Worm (Caenorhabditis elegans) whole organism, midembryonic: ENCODE results near the gene C35B8.3.

ENCODE experiments used
- T22C8.4 ChIP-seq: fragments of 200-800 bp; sonication (Bioruptor generic); IDR thresholded peaks from 2 replicates; pipeline ENCODE4 v1.3.6; 2022; ENCODE audit warnings: missing genetic modification characterization, missing compliant biosample characterization
- cog-1 ChIP-seq: sonication (generic microtip); optimal IDR thresholded peaks from 2 replicates; lab custom pipeline; 2016; ENCODE audit warnings: missing genetic modification characterization, missing compliant biosample characterization
- flt-1 ChIP-seq: fragments of 200-800 bp; sonication (Bioruptor generic); IDR thresholded peaks from 2 replicates; pipeline ENCODE4 v1.3.6; 2022; ENCODE audit warnings: missing genetic modification characterization, missing compliant biosample characterization
- klf-2 ChIP-seq: fragments of 200-800 bp; sonication (Bioruptor generic); conservative IDR thresholded peaks from 2 replicates; pipeline ENCODE4 v1.3.6; 2022; ENCODE audit warnings: missing genetic modification reagents, missing genetic modification characterization, missing compliant biosample characterization
- med-1 ChIP-seq: sonication (generic microtip); optimal IDR thresholded peaks from 2 replicates; lab custom pipeline; 2017; ENCODE audit warnings: missing genetic modification characterization, mild to moderate bottlenecking, missing compliant biosample characterization, antibody characterized with exemption, missing genetic modification reagents; ENCODE audit not compliant: insufficient read depth
- ref-1 ChIP-seq: fragments of 200-800 bp; sonication (Bioruptor generic); conservative IDR thresholded peaks from 2 replicates; pipeline ENCODE4 v1.3.6; 2022; ENCODE audit warnings: missing genetic modification reagents, missing genetic modification characterization, missing compliant biosample characterization
- tab-1 ChIP-seq: fragments of 200-800 bp; sonication (Bioruptor generic); IDR thresholded peaks from 2 replicates; pipeline ENCODE4 v1.3.6; 2022; ENCODE audit warnings: missing genetic modification characterization, missing compliant biosample characterization
- ztf-23 ChIP-seq: fragments of 200-800 bp; sonication (Bioruptor generic); IDR thresholded peaks from 2 replicates; pipeline ENCODE4 v1.3.6; 2022; ENCODE audit warnings: missing genetic modification reagents, missing genetic modification characterization, missing compliant biosample characterization
- ztf-29 ChIP-seq: fragments of 200-800 bp; sonication (Bioruptor generic); IDR thresholded peaks from 2 replicates; pipeline ENCODE4 v1.3.6; 2022; ENCODE audit warnings: missing genetic modification reagents, missing genetic modification characterization, missing compliant biosample characterization

The C35B8.3 gene

ce11 chrX:9238692-9239091 lies 25.0 kb downstream of the C35B8.3 start:
- TF ChIP-seq tab-1 (GFP tag; lab: Robert Waterston, UW) (no peak), cog-1 (tag; lab: Kevin White, UChicago) (no peak), ztf-23 (GFP tag; lab: Robert Waterston, UW) (no peak), klf-2 (no peak), flt-1 (no peak; the same call in 1 of the 2 replicates), ref-1 (no peak), T22C8.4 (no peak), med-1 (GFP tag; lab: Kevin White, UChicago) (no peak), ztf-29 (no peak)

ce11 chrX:9242123-9242522 lies 28.4 kb downstream of the C35B8.3 start, which contains the start of gene lgc-4:
lgc-4 (minus strand) TSS chrX:9242223.
- TF ChIP-seq ztf-29 (no peak), tab-1 (GFP tag; lab: Robert Waterston, UW) (no peak), med-1 (GFP tag; lab: Kevin White, UChicago) (no peak)

ce11 chrX:9243257-9243656 lies 29.5 kb downstream of the C35B8.3 start, which contains the start of gene gpa-12:
gpa-12 (plus strand) TSS chrX:9243557.
- TF ChIP-seq med-1 (GFP tag; lab: Kevin White, UChicago): no peak
- no peak for TF ChIP-seq ztf-23 (GFP tag; lab: Robert Waterston, UW)
- TF ChIP-seq cog-1 (tag; lab: Kevin White, UChicago): no peak
- TF ChIP-seq klf-2: no peak
- TF ChIP-seq flt-1: no peak
- TF ChIP-seq ref-1: no peak
- TF ChIP-seq ztf-29: no peak
- no peak for TF ChIP-seq tab-1 (GFP tag; lab: Robert Waterston, UW)
- TF ChIP-seq T22C8.4: no peak

- TF ChIP-seq flt-1: no peak
- TF ChIP-seq T22C8.4: no peak
- TF ChIP-seq ztf-23 (GFP tag; lab: Robert Waterston, UW): no peak
Observed at ce11 chrX:9246625-9247024, 32.9 kb downstream of the C35B8.3 start.

- TF ChIP-seq cog-1 (tag; lab: Kevin White, UChicago) (no peak), ztf-29 (no peak), med-1 (GFP tag; lab: Kevin White, UChicago) (no peak), ztf-23 (GFP tag; lab: Robert Waterston, UW) (no peak), ref-1 (no peak), tab-1 (GFP tag; lab: Robert Waterston, UW) (no peak), T22C8.4 (no peak), klf-2 (no peak), flt-1 (no peak)
Observed at ce11 chrX:9248083-9248805, 34.5 kb downstream of the C35B8.3 start.

- TF ChIP-seq ztf-29: no peak
- TF ChIP-seq cog-1 (tag; lab: Kevin White, UChicago): no peak
- no peak for TF ChIP-seq med-1 (GFP tag; lab: Kevin White, UChicago)
- no peak for TF ChIP-seq tab-1 (GFP tag; lab: Robert Waterston, UW)
- no peak for TF ChIP-seq ztf-23 (GFP tag; lab: Robert Waterston, UW)
- TF ChIP-seq klf-2: no peak
- TF ChIP-seq ref-1: no peak
- no peak for TF ChIP-seq flt-1
- TF ChIP-seq T22C8.4: no peak
Observed at ce11 chrX:9251488-9251887, 37.8 kb downstream of the C35B8.3 start, which contains the start of gene pes-8. pes-8 (plus strand) TSS chrX:9251788.

ce11 chrX:9255993-9256392 lies 42.3 kb downstream of the C35B8.3 start:
- TF ChIP-seq tab-1 (GFP tag; lab: Robert Waterston, UW): no peak
- no peak for TF ChIP-seq ztf-29
- no peak for TF ChIP-seq cog-1 (tag; lab: Kevin White, UChicago)
- no peak for TF ChIP-seq med-1 (GFP tag; lab: Kevin White, UChicago)
- no peak for TF ChIP-seq klf-2
- no peak for TF ChIP-seq flt-1
- no peak for TF ChIP-seq ref-1
- TF ChIP-seq T22C8.4: no peak
- no peak for TF ChIP-seq ztf-23 (GFP tag; lab: Robert Waterston, UW)

- no peak for TF ChIP-seq flt-1
- no peak for TF ChIP-seq tab-1 (GFP tag; lab: Robert Waterston, UW)
- TF ChIP-seq ref-1: no peak
- no peak for TF ChIP-seq klf-2
- no peak for TF ChIP-seq ztf-29
- no peak for TF ChIP-seq T22C8.4
- no peak for TF ChIP-seq ztf-23 (GFP tag; lab: Robert Waterston, UW)
- TF ChIP-seq med-1 (GFP tag; lab: Kevin White, UChicago): no peak
- no peak for TF ChIP-seq cog-1 (tag; lab: Kevin White, UChicago)
Observed at ce11 chrX:9259552-9259951, 45.8 kb downstream of the C35B8.3 start, which contains the start of gene F18G5.1. F18G5.1 (plus strand) TSS chrX:9259852.

ce11 chrX:9261626-9262189 lies 48.0 kb downstream of the C35B8.3 start:
- TF ChIP-seq cog-1 (tag; lab: Kevin White, UChicago) (no peak), ref-1 (no peak)

- TF ChIP-seq med-1 (GFP tag; lab: Kevin White, UChicago): no peak
- no peak for TF ChIP-seq klf-2
- TF ChIP-seq flt-1: no peak
- TF ChIP-seq ztf-23 (GFP tag; lab: Robert Waterston, UW): no peak
- TF ChIP-seq T22C8.4: no peak
- TF ChIP-seq cog-1 (tag; lab: Kevin White, UChicago): no peak
- no peak for TF ChIP-seq ztf-29
- no peak for TF ChIP-seq tab-1 (GFP tag; lab: Robert Waterston, UW)
- no peak for TF ChIP-seq ref-1
Observed at ce11 chrX:9264231-9264630, 50.5 kb downstream of the C35B8.3 start, which contains the start of gene F18G5.6. F18G5.6 (minus strand) TSS chrX:9264331.
